Worm (Caenorhabditis elegans) whole organism, L1 larva: Measurements from ENCODE around the gene srx-125.

ENCODE experiments used
- alr-1 ChIP-seq: fragments of 200-800 bp; sonication (Bioruptor generic); optimal IDR thresholded peaks from 2 replicates; lab custom pipeline; 2018; ENCODE audit warnings: borderline replicate concordance, mild to moderate bottlenecking, missing genetic modification characterization, missing compliant biosample characterization
- ceh-8 ChIP-seq: fragments of 200-800 bp; sonication (Bioruptor generic); optimal IDR thresholded peaks from 2 replicates; lab custom pipeline; 2018; ENCODE audit warnings: mild to moderate bottlenecking, missing genetic modification characterization, moderate library complexity, missing compliant biosample characterization
- dpl-1 ChIP-seq, 3 experiments: fragments of 150-350 bp in 2 of 3; sonication (generic microtip) in 1 of 3; optimal IDR thresholded peaks; 2 replicates each; lab custom pipeline; 2014 to 2017; ENCODE audit warnings: missing biosample characterization in 3 of 3, missing genetic modification characterization in 3 of 3, missing genetic modification reagents in 3 of 3
- egl-27 ChIP-seq, 2 experiments: fragments of 150-350 bp in 1 of 2; sonication (generic microtip); optimal IDR thresholded peaks; 3 replicates each; lab custom pipeline; 2017 to 2018; ENCODE audit warnings: missing biosample characterization in 2 of 2, missing genetic modification characterization in 2 of 2, missing genetic modification reagents in 2 of 2
- rnt-1 ChIP-seq: sonication (generic microtip); optimal IDR thresholded peaks from 2 replicates; lab custom pipeline; 2016; ENCODE audit warnings: mild to moderate bottlenecking, missing genetic modification characterization, moderate library complexity, missing compliant biosample characterization
- skn-1 ChIP-seq: fragments of 150-350 bp; optimal IDR thresholded peaks from 2 replicates; lab custom pipeline; 2014; ENCODE audit warnings: missing biosample characterization, missing genetic modification characterization
- vab-15 ChIP-seq: sonication (generic microtip); optimal IDR thresholded peaks from 2 replicates; lab custom pipeline; 2017; ENCODE audit warnings: missing genotype, mild to moderate bottlenecking, missing genetic modification characterization, missing compliant biosample characterization
- xbp-1 ChIP-seq: sonication (generic microtip); optimal IDR thresholded peaks from 2 replicates; lab custom pipeline; 2016; ENCODE audit warnings: missing genetic modification characterization, missing compliant biosample characterization
- ztf-11 ChIP-seq, 2 experiments: sonication (generic microtip); optimal IDR thresholded peaks; 2 replicates each; lab custom pipeline; 2016 to 2017; ENCODE audit warnings: missing genetic modification characterization in 2 of 2, missing biosample characterization in 1 of 2, missing compliant biosample characterization in 1 of 2

DNA sequence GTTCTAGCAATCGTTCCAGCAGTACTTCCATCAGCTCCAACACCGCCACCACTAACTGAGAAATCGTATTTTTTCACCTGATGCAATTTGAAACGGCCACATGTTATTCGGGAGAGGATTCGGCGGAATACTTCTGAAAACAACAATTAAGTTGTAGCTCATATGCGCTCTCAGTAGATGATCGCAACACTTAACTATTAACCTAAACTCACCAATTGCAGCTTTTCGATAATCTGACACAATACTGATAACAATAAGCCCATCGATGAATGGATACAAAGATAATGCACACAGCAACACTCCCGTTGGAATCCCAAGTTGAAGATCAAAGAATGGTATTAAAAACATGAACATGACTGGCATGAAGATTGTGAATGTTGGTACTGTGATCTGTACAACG lies 29.1 kb upstream of the srx-125 start:
- no peak for TF ChIP-seq skn-1 (tag; lab: Kevin White, UChicago)
- no peak for TF ChIP-seq ztf-11 (tag; optimal IDR thresholded peaks at IDR 0.05; lab: Kevin White, UChicago)
- TF ChIP-seq egl-27 (tag; optimal IDR thresholded peaks at IDR 0.05; lab: Kevin White, UChicago), result no peak
- no peak for TF ChIP-seq rnt-1 (tag; lab: Kevin White, UChicago)
- no peak for TF ChIP-seq alr-1
- no peak for TF ChIP-seq ceh-8
- TF ChIP-seq dpl-1 (GFP tag; optimal IDR thresholded peaks at IDR 0.05; lab: Kevin White, UChicago), result no peak
- TF ChIP-seq vab-15 (tag; lab: Kevin White, UChicago), result no peak
- no peak for TF ChIP-seq xbp-1 (tag; lab: Kevin White, UChicago)
